Worm (Caenorhabditis elegans) whole organism, L4/young adult: ENCODE measurements around the gene B0464.6.

Experiments used
- dao-5 ChIP-seq: sonication (generic microtip); optimal IDR thresholded peaks from 2 replicates; lab custom pipeline; 2016; ENCODE audit warnings: missing genotype, missing genetic modification characterization, moderate library complexity, missing compliant biosample characterization
- him-1 ChIP-seq: sonication (generic microtip); optimal IDR thresholded peaks from 2 replicates; lab custom pipeline; 2016; ENCODE audit warnings: missing genotype, missing genetic modification reagents, missing genetic modification characterization, missing compliant biosample characterization

DNA sequence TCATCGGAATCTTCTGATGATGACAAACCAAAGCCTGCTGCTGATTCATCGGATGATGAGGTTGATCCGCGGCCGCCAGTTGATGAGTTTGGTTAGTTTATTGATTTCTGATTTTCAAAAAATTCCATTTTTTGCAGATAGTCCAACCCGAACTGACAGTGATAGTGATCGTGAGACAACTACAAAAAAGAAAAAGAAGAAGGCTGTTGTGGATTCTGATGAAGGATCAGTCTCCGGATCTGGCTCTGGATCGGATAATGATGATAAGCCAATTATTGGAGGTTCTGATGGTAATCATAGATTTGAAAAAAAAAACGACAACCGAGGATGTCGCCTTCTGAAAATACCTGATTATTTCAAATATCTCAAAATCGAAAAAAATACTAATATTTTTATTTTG is 30.3 kb upstream of the B0464.6 start:
- TF ChIP-seq him-1 (tag; lab: Kevin White, UChicago): no peak
- no peak for TF ChIP-seq dao-5 (tag; lab: Kevin White, UChicago)
